Fruit fly (Drosophila melanogaster) whole organism, pupa: ENCODE measurements around the gene CG13024.

ENCODE experiments used
- CG13204 ChIP-seq: fragments of 200-800 bp; sonication (Bioruptor generic); optimal IDR thresholded peaks from 2 replicates; lab custom pipeline; 2018; ENCODE audit warnings: missing biosample characterization, mild to moderate bottlenecking, missing genetic modification characterization, moderate library complexity
- CG14655 ChIP-seq: fragments of 200-800 bp; sonication (Bioruptor generic); optimal IDR thresholded peaks from 3 replicates; lab custom pipeline; 2017; ENCODE audit warnings: mild to moderate bottlenecking, missing biosample characterization, missing genetic modification reagents, missing genetic modification characterization
- CG4496 ChIP-seq: fragments of 200-800 bp; sonication (Bioruptor generic); IDR thresholded peaks from 3 replicates; pipeline ENCODE4 v1.3.6; 2022; ENCODE audit warnings: missing biosample characterization, missing genetic modification characterization
- CG8159 ChIP-seq: fragments of 200-800 bp; sonication (Bioruptor generic); optimal IDR thresholded peaks from 3 replicates; lab custom pipeline; 2018; ENCODE audit warnings: missing biosample characterization, mild to moderate bottlenecking, missing genetic modification characterization, moderate library complexity
- CG9948 ChIP-seq: fragments of 200-800 bp; sonication (Bioruptor generic); optimal IDR thresholded peaks from 2 replicates; lab custom pipeline; 2018; ENCODE audit warnings: missing biosample characterization, mild to moderate bottlenecking, missing genetic modification characterization, moderate library complexity
- EcR ChIP-seq: fragments of 200-800 bp; sonication (Bioruptor generic); optimal IDR thresholded peaks from 3 replicates; lab custom pipeline; 2019; ENCODE audit warnings: missing biosample characterization, missing genetic modification characterization, mild to moderate bottlenecking, moderate library complexity, missing genetic modification reagents
- Ets98B ChIP-seq: fragments of 200-800 bp; sonication (Bioruptor generic); IDR thresholded peaks from 2 replicates; pipeline ENCODE4 v1.3.6; 2022; ENCODE audit warnings: missing biosample characterization, missing genetic modification characterization
- Pif1A ChIP-seq: fragments of 200-800 bp; sonication (Bioruptor generic); optimal IDR thresholded peaks from 3 replicates; lab custom pipeline; 2016; ENCODE audit warnings: missing biosample characterization, missing genetic modification characterization
- Pif1B ChIP-seq: fragments of 200-800 bp; sonication (Bioruptor generic); optimal IDR thresholded peaks from 3 replicates; lab custom pipeline; 2016; ENCODE audit warnings: missing biosample characterization, missing genetic modification characterization
- gl ChIP-seq: fragments of 200-800 bp; sonication (Bioruptor generic); optimal IDR thresholded peaks from 2 replicates; lab custom pipeline; 2018; ENCODE audit warnings: missing biosample characterization, mild to moderate bottlenecking, missing genetic modification characterization
- rn ChIP-seq: fragments of 200-800 bp; sonication (Bioruptor generic); IDR thresholded peaks from 2 replicates; pipeline ENCODE4 v1.3.6; 2022; ENCODE audit warnings: missing biosample characterization, missing genetic modification characterization

DNA sequence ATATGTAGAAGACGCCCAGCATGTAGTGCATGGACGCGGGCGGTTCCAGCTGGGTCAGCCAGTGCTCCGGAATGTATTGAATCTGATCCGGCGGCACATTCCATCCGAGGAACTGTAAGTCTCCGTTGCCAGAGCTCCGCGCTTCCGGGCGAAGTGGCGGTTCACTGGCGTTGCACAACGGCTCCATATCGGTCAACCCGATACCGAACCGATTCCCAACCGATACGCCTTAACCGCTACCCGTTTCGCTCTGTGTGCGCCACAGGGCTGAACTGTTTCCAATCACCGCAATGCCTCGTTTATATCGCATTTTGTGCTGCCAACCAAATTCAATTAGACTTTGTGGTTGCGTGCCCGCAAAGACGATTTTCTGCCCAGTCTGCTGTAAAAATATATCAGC lies 33.4 kb upstream of the CG13024 start, which contains the start of gene Rh4:
- TF ChIP-seq CG4496 (GFP tag; lab: Robert Waterston, UW) (no peak), CG9948 (tag; lab: Kevin White, UChicago) (no peak), gl (tag; lab: Kevin White, UChicago) (no peak), CG14655 (GFP tag; lab: Kevin White, UChicago) (no peak), CG13204 (GFP tag; lab: Kevin White, UChicago) (no peak), rn (GFP tag; lab: Robert Waterston, UW) (no peak), Ets98B (GFP tag; lab: Robert Waterston, UW) (no peak), EcR (no peak), Pif1B (GFP tag; lab: Kevin White, UChicago) (no peak), CG8159 (no peak), Pif1A (no peak)
